Worm (Caenorhabditis elegans) whole organism, young adult: Measurements from ENCODE around the gene srh-15.

Experiments
- B0336.3 ChIP-seq: fragments of 200-800 bp; sonication (Bioruptor generic); IDR thresholded peaks from 2 replicates; pipeline ENCODE4 v1.3.6; 2022; ENCODE audit warnings: missing genetic modification characterization, missing compliant biosample characterization
- F33H1.4 ChIP-seq: fragments of 200-800 bp; sonication (Bioruptor generic); IDR thresholded peaks from 2 replicates; pipeline ENCODE4 v1.3.6; 2022; ENCODE audit warnings: missing genetic modification reagents, missing genetic modification characterization, missing compliant biosample characterization
- F37B4.10 ChIP-seq: fragments of 200-800 bp; sonication (Bioruptor generic); IDR thresholded peaks from 2 replicates; pipeline ENCODE4 v1.3.6; 2022; ENCODE audit warnings: missing genetic modification characterization, missing compliant biosample characterization
- F49E8.2 ChIP-seq: sonication (generic microtip); optimal IDR thresholded peaks from 3 replicates; lab custom pipeline; 2017; ENCODE audit warnings: missing genetic modification characterization, mild to moderate bottlenecking, missing compliant biosample characterization, antibody characterized with exemption, moderate library complexity; ENCODE audit not compliant: insufficient read depth
- T07F8.4 ChIP-seq: sonication (generic microtip); optimal IDR thresholded peaks from 2 replicates; lab custom pipeline; 2016; ENCODE audit warnings: mild to moderate bottlenecking, missing genetic modification characterization, moderate library complexity, missing compliant biosample characterization
- T26A5.8 ChIP-seq: sonication (generic microtip); optimal IDR thresholded peaks from 2 replicates; lab custom pipeline; 2016; ENCODE audit warnings: missing genetic modification characterization, missing compliant biosample characterization
- ZK185.1 ChIP-seq: sonication (generic microtip); optimal IDR thresholded peaks from 2 replicates; lab custom pipeline; 2016; ENCODE audit warnings: mild to moderate bottlenecking, missing genetic modification characterization, missing compliant biosample characterization; ENCODE audit not compliant: poor library complexity, severe bottlenecking
- akir-1 ChIP-seq: fragments of 200-800 bp; sonication (Bioruptor generic); optimal IDR thresholded peaks from 2 replicates; lab custom pipeline; 2018; ENCODE audit warnings: mild to moderate bottlenecking, missing genetic modification characterization, moderate library complexity, missing compliant biosample characterization
- bed-2 ChIP-seq: fragments of 200-800 bp; sonication (Bioruptor generic); IDR thresholded peaks from 2 replicates; pipeline ENCODE4 v1.3.6; 2022; ENCODE audit warnings: missing genetic modification reagents, missing genetic modification characterization, missing compliant biosample characterization
- ceh-40 ChIP-seq: fragments of 200-800 bp; sonication (Bioruptor generic); IDR thresholded peaks from 2 replicates; pipeline ENCODE4 v1.3.6; 2022; ENCODE audit warnings: missing genetic modification characterization, missing compliant biosample characterization
- ceh-91 ChIP-seq: fragments of 200-800 bp; sonication (Bioruptor generic); IDR thresholded peaks from 2 replicates; pipeline ENCODE4 v1.3.6; 2022; ENCODE audit warnings: missing genetic modification reagents, missing genetic modification characterization, missing compliant biosample characterization
- dox-1 ChIP-seq: fragments of 200-800 bp; sonication (Bioruptor generic); IDR thresholded peaks from 2 replicates; pipeline ENCODE4 v1.3.6; 2022; ENCODE audit warnings: missing genetic modification reagents, missing genetic modification characterization, missing compliant biosample characterization
- dpl-1 ChIP-seq: fragments of 150-350 bp; optimal IDR thresholded peaks from 2 replicates; lab custom pipeline; 2014; ENCODE audit warnings: missing biosample characterization, missing genetic modification reagents, missing genetic modification characterization
- egl-18 ChIP-seq: fragments of 200-800 bp; sonication (Bioruptor generic); IDR thresholded peaks from 2 replicates; pipeline ENCODE4 v1.3.6; 2022; ENCODE audit warnings: missing genetic modification reagents, missing genetic modification characterization, missing compliant biosample characterization
- egl-44 ChIP-seq: fragments of 200-800 bp; sonication (Bioruptor generic); IDR thresholded peaks from 2 replicates; pipeline ENCODE4 v1.3.6; 2022; ENCODE audit warnings: missing genetic modification reagents, missing genetic modification characterization, missing compliant biosample characterization
- egrh-3 ChIP-seq: fragments of 200-800 bp; sonication (Bioruptor generic); IDR thresholded peaks from 2 replicates; pipeline ENCODE4 v1.3.6; 2022; ENCODE audit warnings: missing genetic modification reagents, missing genetic modification characterization, missing compliant biosample characterization
- hmg-1.2 ChIP-seq: fragments of 200-800 bp; sonication (Bioruptor generic); IDR thresholded peaks from 2 replicates; pipeline ENCODE4 v1.3.6; 2022; ENCODE audit warnings: missing genetic modification reagents, missing genetic modification characterization, missing compliant biosample characterization
- hsf-1 ChIP-seq: fragments of 200-800 bp; sonication (Bioruptor generic); IDR thresholded peaks from 2 replicates; pipeline ENCODE4 v1.3.6; 2022; ENCODE audit warnings: missing genetic modification reagents, missing genetic modification characterization, missing compliant biosample characterization
- madf-10 ChIP-seq: sonication (generic microtip); optimal IDR thresholded peaks from 2 replicates; lab custom pipeline; 2016; ENCODE audit warnings: mild to moderate bottlenecking, missing genetic modification characterization, missing compliant biosample characterization
- madf-3 ChIP-seq: fragments of 200-800 bp; sonication (Bioruptor generic); IDR thresholded peaks from 2 replicates; pipeline ENCODE4 v1.3.6; 2022; ENCODE audit warnings: missing genetic modification reagents, missing genetic modification characterization, missing compliant biosample characterization
- madf-8 ChIP-seq: fragments of 200-800 bp; sonication (Bioruptor generic); conservative IDR thresholded peaks from 2 replicates; pipeline ENCODE4 v1.3.6; 2022; ENCODE audit warnings: missing genetic modification reagents, missing genetic modification characterization, missing compliant biosample characterization
- mel-28 ChIP-seq: sonication (generic microtip); optimal IDR thresholded peaks from 2 replicates; lab custom pipeline; 2016; ENCODE audit warnings: borderline replicate concordance, mild to moderate bottlenecking, missing genetic modification characterization, missing compliant biosample characterization
- mes-4 ChIP-seq: sonication (generic microtip); optimal IDR thresholded peaks from 2 replicates; lab custom pipeline; 2016; ENCODE audit warnings: missing genotype, missing genetic modification characterization, missing compliant biosample characterization
- mxl-1 ChIP-seq: sonication (generic microtip); optimal IDR thresholded peaks from 2 replicates; lab custom pipeline; 2016; ENCODE audit warnings: missing genetic modification characterization, missing compliant biosample characterization
- nfya-1 ChIP-seq: sonication (generic microtip); optimal IDR thresholded peaks from 2 replicates; lab custom pipeline; 2017; ENCODE audit warnings: antibody characterized with exemption, missing compliant biosample characterization, missing genetic modification characterization, borderline replicate concordance; ENCODE audit not compliant: insufficient read depth
- nfyb-1 ChIP-seq: fragments of 200-800 bp; sonication (Bioruptor generic); IDR thresholded peaks from 2 replicates; pipeline ENCODE4 v1.3.6; 2022; ENCODE audit warnings: missing genetic modification reagents, missing genetic modification characterization, missing compliant biosample characterization
- nhr-90 ChIP-seq: sonication (generic microtip); optimal IDR thresholded peaks from 2 replicates; lab custom pipeline; 2016; ENCODE audit warnings: missing genotype, mild to moderate bottlenecking, missing genetic modification characterization, missing compliant biosample characterization
- pbrm-1 ChIP-seq: fragments of 200-800 bp; sonication (Bioruptor generic); IDR thresholded peaks from 2 replicates; pipeline ENCODE4 v1.3.6; 2022; ENCODE audit warnings: missing genetic modification reagents, missing genetic modification characterization, missing compliant biosample characterization
- repo-1 ChIP-seq: sonication (generic microtip); optimal IDR thresholded peaks from 2 replicates; lab custom pipeline; 2017; ENCODE audit warnings: mild to moderate bottlenecking, missing genetic modification characterization, missing compliant biosample characterization
- snpc-4 ChIP-seq, 5 experiments: fragments of 150-350 bp in 1 of 5; sonication (generic microtip) in 4 of 5; optimal IDR thresholded peaks; 2 replicates each; lab custom pipeline; 2014 to 2018; ENCODE audit warnings: missing genetic modification characterization in 5 of 5, missing biosample characterization in 3 of 5, antibody characterized with exemption in 2 of 5, mild to moderate bottlenecking in 2 of 5, missing compliant biosample characterization in 2 of 5, missing genotype in 2 of 5, moderate library complexity in 2 of 5, missing genetic modification reagents in 1 of 5
- tbp1 ChIP-seq: fragments of 200-800 bp; sonication (Bioruptor generic); optimal IDR thresholded peaks from 2 replicates; lab custom pipeline; 2018; ENCODE audit warnings: mild to moderate bottlenecking, missing genetic modification characterization, missing compliant biosample characterization
- tbx-9 ChIP-seq: sonication (generic microtip); optimal IDR thresholded peaks from 2 replicates; lab custom pipeline; 2016; ENCODE audit warnings: borderline replicate concordance, missing genetic modification characterization, inconsistent platforms, missing compliant biosample characterization
- unc-130 ChIP-seq: sonication (generic microtip); optimal IDR thresholded peaks from 2 replicates; lab custom pipeline; 2016; ENCODE audit warnings: missing genetic modification reagents, missing genetic modification characterization, missing compliant biosample characterization
- ztf-22 ChIP-seq: fragments of 200-800 bp; sonication (Bioruptor generic); optimal IDR thresholded peaks from 2 replicates; lab custom pipeline; 2018; ENCODE audit warnings: mild to moderate bottlenecking, missing genetic modification characterization, moderate library complexity, missing compliant biosample characterization
- ztf-25 ChIP-seq: fragments of 200-800 bp; sonication (Bioruptor generic); IDR thresholded peaks from 2 replicates; pipeline ENCODE4 v1.3.6; 2022; ENCODE audit warnings: missing genetic modification reagents, missing genetic modification characterization, missing compliant biosample characterization

Gene srh-15

DNA sequence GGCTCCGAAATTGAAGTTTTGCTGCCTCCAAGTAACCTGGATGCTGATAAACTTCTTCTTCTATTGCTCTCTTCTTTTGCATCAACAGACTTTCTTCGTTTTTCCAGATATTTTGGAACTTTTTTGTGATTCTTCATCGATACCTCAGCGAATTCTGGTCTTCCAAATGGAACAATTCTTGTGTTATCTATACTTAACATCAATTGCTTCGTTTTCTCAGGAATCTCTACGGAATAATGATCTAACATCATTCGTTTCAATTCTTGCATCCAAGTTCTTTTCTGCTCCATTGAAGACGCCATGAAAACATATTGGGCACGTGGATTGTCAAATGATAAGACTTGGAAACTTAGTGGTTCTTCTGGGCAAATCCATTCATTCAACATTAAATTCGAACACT lies 44.8 kb upstream of the srh-15 start, which contains the start of gene F32F2.4:
TSS of gene F32F2.4 (plus strand) at position 301 of the 400 bp plus-strand sequence.
- TF ChIP-seq ZK185.1 (tag; lab: Kevin White, UChicago) (no peak), repo-1 (tag; lab: Kevin White, UChicago) (no peak), dpl-1 (GFP tag; lab: Kevin White, UChicago) (no peak), nfyb-1 (no peak), F37B4.10 (GFP tag; lab: Robert Waterston, UW) (no peak), T07F8.4 (tag; lab: Kevin White, UChicago) (no peak), egl-44 (no peak), tbp1 (no peak), nfya-1 (tag; lab: Kevin White, UChicago) (no peak), madf-8 (GFP tag; lab: Robert Waterston, UW) (no peak), hsf-1 (GFP tag; lab: Robert Waterston, UW) (no peak), pbrm-1 (GFP tag; lab: Robert Waterston, UW) (no peak), mel-28 (tag; lab: Kevin White, UChicago) (no peak)

DNA sequence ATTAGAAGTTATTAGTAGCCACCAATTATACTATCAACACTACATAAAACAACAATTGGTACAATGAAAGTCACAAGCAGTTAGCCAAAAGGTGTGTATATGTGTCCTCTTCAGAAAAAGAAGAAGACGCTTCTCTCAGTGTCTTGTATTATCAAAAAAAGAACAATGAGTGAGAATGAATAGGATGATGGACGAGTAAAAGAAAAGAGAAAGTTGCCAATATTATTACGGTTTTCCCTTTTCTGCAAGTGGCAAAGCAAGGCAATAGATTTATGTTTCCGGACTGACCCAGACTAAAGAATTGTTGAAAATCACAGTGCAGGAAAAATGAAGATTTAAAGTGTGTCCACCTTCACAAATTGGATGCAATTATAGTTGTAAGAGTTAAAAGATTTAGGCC lies 40.4 kb upstream of the srh-15 start:
- no peak for TF ChIP-seq unc-130 (GFP tag; lab: Kevin White, UChicago)
- TF ChIP-seq tbx-9 (tag; lab: Kevin White, UChicago), result no peak
- TF ChIP-seq bed-2 (GFP tag; lab: Robert Waterston, UW), result no peak
- TF ChIP-seq madf-8 (GFP tag; lab: Robert Waterston, UW), result no peak
- no peak for TF ChIP-seq B0336.3
- TF ChIP-seq T26A5.8 (tag; lab: Kevin White, UChicago), result no peak
- TF ChIP-seq egl-18 (GFP tag; lab: Robert Waterston, UW), result no peak

DNA sequence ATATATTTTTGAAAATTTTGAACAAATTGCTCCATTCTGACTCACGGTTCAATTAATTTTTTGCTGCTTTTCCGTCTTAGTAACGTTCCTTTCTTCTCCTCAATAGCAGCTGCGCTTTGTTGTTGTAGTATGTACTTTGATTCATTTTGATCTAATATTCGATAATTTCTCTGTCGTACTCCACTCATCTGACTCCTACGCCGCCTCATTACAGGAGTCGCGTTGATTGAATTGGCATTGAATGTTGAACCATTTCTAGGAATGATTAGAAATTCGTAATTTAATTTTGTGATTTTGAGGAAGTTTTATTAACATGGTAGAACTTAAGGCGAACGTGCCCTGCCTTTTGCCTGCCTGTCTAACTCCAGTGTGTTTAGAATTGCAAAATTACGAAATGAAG lies 37.8 kb upstream of the srh-15 start:
- TF ChIP-seq mes-4 (tag; lab: Kevin White, UChicago) (no peak), madf-10 (tag; lab: Kevin White, UChicago) (no peak), F33H1.4 (GFP tag; lab: Robert Waterston, UW) (no peak), nhr-90 (tag; lab: Kevin White, UChicago) (no peak), dox-1 (GFP tag; lab: Robert Waterston, UW) (no peak), ceh-40 (GFP tag; lab: Robert Waterston, UW) (no peak)

DNA sequence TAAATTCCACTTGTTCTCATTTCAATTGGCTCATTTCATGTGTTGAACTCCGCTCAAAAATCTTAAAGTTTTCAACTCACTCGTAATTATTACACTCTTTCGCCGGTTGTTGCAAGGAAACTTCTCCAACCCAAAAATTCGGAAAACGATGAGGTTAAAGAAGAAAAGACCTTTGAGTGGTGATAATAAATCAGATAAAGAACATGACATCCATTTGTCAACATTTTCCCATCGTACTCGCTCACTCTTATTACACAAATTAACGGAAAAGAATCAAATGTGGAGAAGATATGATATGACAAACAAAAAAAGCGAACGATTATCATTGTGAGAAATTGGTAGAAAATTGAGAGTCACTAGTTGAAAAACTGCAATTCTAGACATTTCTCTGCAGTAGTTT lies 35.5 kb upstream of the srh-15 start:
- TF ChIP-seq madf-3 (no peak), egl-18 (GFP tag; lab: Robert Waterston, UW) (no peak)

DNA sequence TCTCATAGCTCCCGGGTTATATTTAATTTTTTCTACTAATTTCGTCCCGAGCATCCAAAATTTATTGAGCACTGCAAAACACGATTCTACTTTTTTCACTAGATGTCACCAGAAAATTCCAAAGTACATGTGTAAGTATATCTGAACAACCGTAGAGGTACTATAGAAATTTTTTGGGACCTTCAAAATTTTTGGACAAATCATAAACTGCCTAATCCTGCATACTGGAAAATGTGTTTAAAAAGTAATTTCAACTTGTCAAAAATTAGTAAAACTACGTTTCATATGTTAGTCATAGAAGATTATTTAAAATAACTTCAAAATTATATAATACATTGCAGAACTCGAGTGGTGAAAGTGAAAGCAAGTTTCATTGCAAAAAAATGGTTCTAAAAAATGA lies 34.3 kb upstream of the srh-15 start:
- no peak for TF ChIP-seq ztf-25 (GFP tag; lab: Robert Waterston, UW)
- no peak for TF ChIP-seq B0336.3
- no peak for TF ChIP-seq akir-1 (GFP tag; lab: Kevin White, UChicago)
- TF ChIP-seq ceh-91 (GFP tag; lab: Robert Waterston, UW), result no peak
- no peak for TF ChIP-seq T26A5.8 (tag; lab: Kevin White, UChicago)
- TF ChIP-seq, all 124 proteins: peak for 0

DNA sequence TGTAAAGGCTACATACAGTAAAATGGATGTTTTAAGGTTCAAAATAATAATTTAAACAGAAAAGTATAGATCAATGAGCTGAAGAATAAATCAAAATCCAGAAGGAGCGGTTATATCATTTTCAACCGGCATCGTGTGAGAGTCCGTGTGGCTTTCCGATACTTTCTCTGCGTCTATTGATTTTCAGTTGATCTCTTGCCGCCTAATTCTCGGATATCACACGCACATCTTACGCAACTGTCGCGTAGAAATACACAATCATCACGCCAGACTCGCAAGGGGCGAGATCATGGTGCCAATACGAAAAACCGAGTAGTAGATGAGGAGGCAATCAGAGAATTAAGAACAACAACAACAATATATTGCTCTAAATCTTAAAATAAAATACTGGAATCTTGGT lies 31.9 kb upstream of the srh-15 start:
- TF ChIP-seq hmg-1.2 (GFP tag; lab: Robert Waterston, UW), result peak; percentile 56; the same call in 1 of the 2 replicates
- TF ChIP-seq ztf-25 (GFP tag; lab: Robert Waterston, UW), result no peak
- TF ChIP-seq mxl-1 (tag; lab: Kevin White, UChicago), result no peak
- TF ChIP-seq ztf-22 (GFP tag; lab: Kevin White, UChicago), result no peak
- no peak for TF ChIP-seq F49E8.2 (tag; lab: Kevin White, UChicago)
- TF ChIP-seq egrh-3 (GFP tag; lab: Robert Waterston, UW), result no peak
- no peak for TF ChIP-seq snpc-4 (GFP tag; optimal IDR thresholded peaks at IDR 0.05; lab: Kevin White, UChicago)
- TF ChIP-seq snpc-4 (tag; optimal IDR thresholded peaks at IDR 0.05; lab: Kevin White, UChicago), result no peak
